Worm (Caenorhabditis elegans) whole organism, L1 larva: ENCODE data around the gene Y43F8B.9.

Experiments used
- F16B12.6 ChIP-seq: fragments of 150-350 bp; optimal IDR thresholded peaks from 2 replicates; lab custom pipeline; 2014; ENCODE audit warnings: missing biosample characterization, missing genetic modification characterization
- alr-1 ChIP-seq: fragments of 200-800 bp; sonication (Bioruptor generic); optimal IDR thresholded peaks from 2 replicates; lab custom pipeline; 2018; ENCODE audit warnings: borderline replicate concordance, mild to moderate bottlenecking, missing genetic modification characterization, missing compliant biosample characterization
- aly-2 ChIP-seq: fragments of 150-350 bp; optimal IDR thresholded peaks from 2 replicates; lab custom pipeline; 2014; ENCODE audit warnings: missing biosample characterization, missing genetic modification characterization
- ceh-63 ChIP-seq: fragments of 200-800 bp; sonication (Bioruptor generic); optimal IDR thresholded peaks from 2 replicates; lab custom pipeline; 2018; ENCODE audit warnings: mild to moderate bottlenecking, missing genetic modification characterization, missing compliant biosample characterization
- ceh-8 ChIP-seq: fragments of 200-800 bp; sonication (Bioruptor generic); optimal IDR thresholded peaks from 2 replicates; lab custom pipeline; 2018; ENCODE audit warnings: mild to moderate bottlenecking, missing genetic modification characterization, moderate library complexity, missing compliant biosample characterization
- ces-1 ChIP-seq: fragments of 150-350 bp; optimal IDR thresholded peaks from 2 replicates; lab custom pipeline; 2014; ENCODE audit warnings: missing biosample characterization, missing genetic modification reagents, missing genetic modification characterization
- dpl-1 ChIP-seq, 3 experiments: fragments of 150-350 bp in 2 of 3; sonication (generic microtip) in 1 of 3; optimal IDR thresholded peaks; 2 replicates each; lab custom pipeline; 2014 to 2017; ENCODE audit warnings: missing biosample characterization in 3 of 3, missing genetic modification characterization in 3 of 3, missing genetic modification reagents in 3 of 3
- dsc-1 ChIP-seq: sonication (generic microtip); optimal IDR thresholded peaks from 2 replicates; lab custom pipeline; 2016; ENCODE audit warnings: mild to moderate bottlenecking, missing genetic modification characterization, missing compliant biosample characterization
- efl-1 ChIP-seq, 4 experiments: fragments of 150-350 bp; optimal IDR thresholded peaks in 3 of 4; peaks in 1 of 4; 1 replicate in 1 of 4; 2 replicates in 3 of 4; lab custom pipeline; 2014; ENCODE audit warnings: missing biosample characterization in 2 of 4, missing genetic modification characterization in 2 of 4, missing genetic modification reagents in 2 of 4
- efl-3 ChIP-seq: fragments of 200-800 bp; sonication (Bioruptor generic); optimal IDR thresholded peaks from 2 replicates; lab custom pipeline; 2018; ENCODE audit warnings: mild to moderate bottlenecking, missing genetic modification characterization, missing compliant biosample characterization
- ets-5 ChIP-seq: fragments of 200-800 bp; sonication (Bioruptor generic); IDR thresholded peaks from 2 replicates; pipeline ENCODE4 v1.3.6; 2022; ENCODE audit warnings: missing genetic modification characterization, missing compliant biosample characterization
- hlh-4 ChIP-seq: sonication (generic microtip); optimal IDR thresholded peaks from 2 replicates; lab custom pipeline; 2016; ENCODE audit warnings: mild to moderate bottlenecking, missing genetic modification characterization, missing compliant biosample characterization
- hpl-2 ChIP-seq: fragments of 150-350 bp; optimal IDR thresholded peaks from 2 replicates; lab custom pipeline; 2014; ENCODE audit warnings: missing biosample characterization, missing genetic modification reagents, missing genetic modification characterization
- irx-1 ChIP-seq: sonication (generic microtip); optimal IDR thresholded peaks from 2 replicates; lab custom pipeline; 2016; ENCODE audit warnings: missing genetic modification characterization, missing compliant biosample characterization
- jun-1 ChIP-seq: fragments of 150-350 bp; optimal IDR thresholded peaks from 2 replicates; lab custom pipeline; 2014; ENCODE audit warnings: missing biosample characterization, missing genetic modification reagents, missing genetic modification characterization
- lin-35 ChIP-seq, 2 experiments: fragments of 150-350 bp; optimal IDR thresholded peaks; 2 replicates each; lab custom pipeline; 2014; ENCODE audit warnings: missing biosample characterization in 2 of 2, missing genetic modification characterization in 2 of 2, missing genetic modification reagents in 2 of 2
- mab-9 ChIP-seq: fragments of 200-800 bp; sonication (Bioruptor generic); IDR thresholded peaks from 2 replicates; pipeline ENCODE4 v1.3.6; 2022; ENCODE audit warnings: missing genetic modification reagents, missing genetic modification characterization, missing compliant biosample characterization
- mef-2 ChIP-seq: fragments of 150-350 bp; optimal IDR thresholded peaks from 2 replicates; lab custom pipeline; 2014; ENCODE audit warnings: missing biosample characterization, missing genetic modification characterization
- nhr-11 ChIP-seq: fragments of 150-350 bp; optimal IDR thresholded peaks from 2 replicates; lab custom pipeline; 2014; ENCODE audit warnings: missing biosample characterization, missing genetic modification characterization
- nhr-28 ChIP-seq: fragments of 150-350 bp; optimal IDR thresholded peaks from 2 replicates; lab custom pipeline; 2014; ENCODE audit warnings: missing biosample characterization, missing genetic modification characterization
- nhr-77 ChIP-seq: fragments of 150-350 bp; optimal IDR thresholded peaks from 2 replicates; lab custom pipeline; 2014; ENCODE audit warnings: missing biosample characterization, missing genetic modification characterization
- nhr-84 ChIP-seq: sonication (generic microtip); optimal IDR thresholded peaks from 2 replicates; lab custom pipeline; 2017; ENCODE audit warnings: missing biosample characterization, missing genetic modification characterization
- nhr-85 ChIP-seq: sonication (generic microtip); peaks from one replicate; lab custom pipeline; 2016; ENCODE audit warnings: missing genetic modification characterization, inconsistent platforms, missing compliant biosample characterization
- nhr-90 ChIP-seq: sonication (generic microtip); optimal IDR thresholded peaks from 2 replicates; lab custom pipeline; 2016; ENCODE audit warnings: mild to moderate bottlenecking, missing genetic modification characterization, missing compliant biosample characterization; ENCODE audit not compliant: poor library complexity
- rnt-1 ChIP-seq: sonication (generic microtip); optimal IDR thresholded peaks from 2 replicates; lab custom pipeline; 2016; ENCODE audit warnings: mild to moderate bottlenecking, missing genetic modification characterization, moderate library complexity, missing compliant biosample characterization
- skn-1 ChIP-seq: fragments of 150-350 bp; optimal IDR thresholded peaks from 2 replicates; lab custom pipeline; 2014; ENCODE audit warnings: missing biosample characterization, missing genetic modification characterization
- snpc-4 ChIP-seq: fragments of 150-350 bp; optimal IDR thresholded peaks from 2 replicates; lab custom pipeline; 2014; ENCODE audit warnings: missing biosample characterization, missing genetic modification characterization
- snu-23 ChIP-seq: sonication (generic microtip); optimal IDR thresholded peaks from 2 replicates; lab custom pipeline; 2016; ENCODE audit warnings: missing genetic modification characterization, missing compliant biosample characterization
- sox-4 ChIP-seq: sonication (generic microtip); optimal IDR thresholded peaks from 2 replicates; lab custom pipeline; 2016; ENCODE audit warnings: missing genetic modification characterization, missing compliant biosample characterization
- tbx-2 ChIP-seq: sonication (generic microtip); optimal IDR thresholded peaks from 2 replicates; lab custom pipeline; 2016; ENCODE audit warnings: missing genetic modification characterization, missing compliant biosample characterization
- tlp-1 ChIP-seq: fragments of 150-350 bp; optimal IDR thresholded peaks from 2 replicates; lab custom pipeline; 2014; ENCODE audit warnings: missing biosample characterization, missing genetic modification characterization
- vab-15 ChIP-seq: sonication (generic microtip); optimal IDR thresholded peaks from 2 replicates; lab custom pipeline; 2017; ENCODE audit warnings: missing genotype, mild to moderate bottlenecking, missing genetic modification characterization, missing compliant biosample characterization
- xbp-1 ChIP-seq: sonication (generic microtip); optimal IDR thresholded peaks from 2 replicates; lab custom pipeline; 2016; ENCODE audit warnings: missing genetic modification characterization, missing compliant biosample characterization
- zag-1 ChIP-seq: fragments of 150-350 bp; optimal IDR thresholded peaks from 2 replicates; lab custom pipeline; 2014; ENCODE audit warnings: missing biosample characterization, missing genetic modification characterization

Gene Y43F8B.9

DNA sequence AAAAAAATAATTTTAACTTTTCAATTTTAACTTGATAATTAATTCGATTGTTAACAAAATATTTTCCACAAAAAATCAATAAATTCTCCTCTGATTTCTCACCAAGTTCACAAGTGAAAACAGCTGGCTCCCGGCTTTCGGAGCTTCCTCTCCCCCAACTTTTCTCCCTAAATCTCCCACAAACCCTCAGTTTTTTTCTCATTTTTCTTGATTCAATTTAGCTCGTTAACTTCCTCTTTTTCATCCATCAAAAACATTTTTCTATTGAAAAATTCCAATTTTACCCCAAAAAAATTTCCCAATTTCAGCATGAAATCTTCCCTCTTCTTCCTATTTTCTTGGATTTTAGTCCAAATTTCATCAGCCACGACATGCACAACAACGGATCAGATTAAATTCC is 7.6 kb upstream of the Y43F8B.9 start, which contains the start of gene Y43F8B.11:
Y43F8B.11 (plus strand) TSS at position 301 of the 400 bp plus-strand sequence.
- TF ChIP-seq ceh-8 (GFP tag; lab: Kevin White, UChicago) (no peak), dsc-1 (tag; lab: Kevin White, UChicago) (peak; percentile 48), snpc-4 (no peak), nhr-84 (no peak), xbp-1 (tag; lab: Kevin White, UChicago) (no peak), vab-15 (tag; lab: Kevin White, UChicago) (no peak), zag-1 (tag; lab: Kevin White, UChicago) (no peak), nhr-85 (tag; lab: Kevin White, UChicago) (peak; percentile 38)
- TF ChIP-seq, all 84 proteins: peak for 2

- TF ChIP-seq efl-1 (optimal IDR thresholded peaks at IDR 0.05; lab: Kevin White, UChicago) = no peak
- TF ChIP-seq efl-1 (GFP tag; optimal IDR thresholded peaks at IDR 0.05 in 1 of 2; lab: Kevin White, UChicago) = peak in 1 of 2 experiments; percentile 44
- TF ChIP-seq ceh-63 (GFP tag; lab: Kevin White, UChicago) = no peak
These were observed 4.0 kb upstream of the Y43F8B.9 start, which contains the start of gene Y43F8B.10 for ce11 chrV:19473842-19474514. TSS of gene Y43F8B.10 (plus strand) at chrV:19474464.

DNA sequence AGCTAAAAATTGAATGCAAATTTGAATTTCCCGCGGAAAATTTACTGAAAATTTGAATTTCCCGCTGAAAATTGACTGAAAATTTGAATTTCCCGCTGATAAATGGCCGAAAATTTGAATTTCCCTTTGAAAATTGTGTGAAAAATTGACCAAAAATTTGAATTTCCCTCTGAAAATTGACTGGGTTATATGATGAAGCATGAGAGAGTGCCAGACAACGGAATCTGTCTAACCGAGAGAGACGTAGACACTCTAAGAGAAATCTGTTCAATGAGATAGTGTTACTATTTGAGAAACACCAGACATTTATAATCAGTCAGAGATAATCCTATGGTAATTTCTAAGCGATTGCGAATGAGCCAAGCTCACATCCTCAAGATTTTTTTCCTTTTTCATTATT is 650 bp upstream of the Y43F8B.9 start:
- TF ChIP-seq efl-1 (optimal IDR thresholded peaks at IDR 0.05; lab: Kevin White, UChicago) = peak; percentile 25 to 39
- peak; percentile 51 to 85 for TF ChIP-seq efl-1 (GFP tag; optimal IDR thresholded peaks at IDR 0.05 in 1 of 2; lab: Kevin White, UChicago)
- TF ChIP-seq ces-1 (GFP tag; lab: Kevin White, UChicago) = no peak
- no peak for TF ChIP-seq nhr-28 (tag; lab: Kevin White, UChicago)
- peak in 2 of 3 experiments; percentile 5 to 24 for TF ChIP-seq dpl-1 (GFP tag; optimal IDR thresholded peaks at IDR 0.05; lab: Kevin White, UChicago)

DNA sequence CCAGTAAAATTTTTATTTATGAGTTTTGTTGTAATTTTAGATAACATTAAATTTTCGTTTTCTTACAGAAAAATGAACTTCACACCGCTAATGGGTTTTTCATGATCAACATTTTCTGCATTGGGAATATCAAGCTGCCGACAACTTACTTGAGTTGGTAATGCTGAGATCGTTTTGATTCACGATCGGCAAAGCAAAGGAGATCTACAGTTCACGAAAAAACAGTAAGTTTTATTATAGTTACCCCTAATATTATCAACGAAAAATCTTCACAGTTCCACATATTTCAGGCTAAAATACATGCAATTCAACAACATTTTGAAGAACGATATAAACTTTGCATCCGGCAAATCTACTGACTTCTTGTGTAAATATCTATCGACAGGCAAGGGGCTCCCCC is 4.6 kb downstream of the Y43F8B.9 start, which contains the start of gene Y43F8B.22:
Y43F8B.22 (plus strand) TSS at position 301 of the 400 bp plus-strand sequence.
- no peak for TF ChIP-seq mab-9 (GFP tag; lab: Robert Waterston, UW)
- no peak for TF ChIP-seq hlh-4
- TF ChIP-seq nhr-90 (tag; lab: Kevin White, UChicago) = no peak
- no peak for TF ChIP-seq lin-35 (GFP tag; optimal IDR thresholded peaks at IDR 0.05; lab: Kevin White, UChicago)
- TF ChIP-seq F16B12.6 (tag; lab: Kevin White, UChicago) = no peak
- TF ChIP-seq nhr-84 = no peak
- no peak for TF ChIP-seq sox-4 (tag; lab: Kevin White, UChicago)
- TF ChIP-seq dpl-1 (GFP tag; optimal IDR thresholded peaks at IDR 0.05; lab: Kevin White, UChicago) = no peak
- TF ChIP-seq tlp-1 (tag; lab: Kevin White, UChicago) = no peak

DNA sequence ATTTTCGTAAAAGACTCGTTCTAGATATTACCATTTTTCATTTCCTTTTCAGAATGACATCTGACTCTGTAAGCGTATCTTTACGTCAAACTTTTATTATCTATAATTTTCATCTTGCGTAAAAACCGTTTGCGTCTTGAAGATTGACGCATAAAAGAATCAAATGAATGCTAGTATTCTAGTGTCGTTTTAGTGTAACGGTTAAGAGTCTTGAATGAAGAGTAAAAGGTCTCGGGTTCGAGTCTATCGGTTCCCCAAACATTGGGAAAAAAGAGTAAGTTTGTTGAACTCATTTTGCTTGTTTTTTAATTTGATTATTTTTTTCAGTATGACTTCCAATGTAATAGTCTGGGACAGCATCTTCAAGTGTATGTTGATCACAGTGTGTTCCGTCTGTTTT is 6.6 kb downstream of the Y43F8B.9 start, which contains the start of gene Y43F8B.17:
Y43F8B.17 (plus strand) TSS at position 215 of the 400 bp plus-strand sequence.
- TF ChIP-seq nhr-84 = no peak
- no peak for TF ChIP-seq tbx-2 (tag; lab: Kevin White, UChicago)
- peak; percentile 58 for TF ChIP-seq nhr-85 (tag; lab: Kevin White, UChicago)
- no peak for TF ChIP-seq snpc-4

DNA sequence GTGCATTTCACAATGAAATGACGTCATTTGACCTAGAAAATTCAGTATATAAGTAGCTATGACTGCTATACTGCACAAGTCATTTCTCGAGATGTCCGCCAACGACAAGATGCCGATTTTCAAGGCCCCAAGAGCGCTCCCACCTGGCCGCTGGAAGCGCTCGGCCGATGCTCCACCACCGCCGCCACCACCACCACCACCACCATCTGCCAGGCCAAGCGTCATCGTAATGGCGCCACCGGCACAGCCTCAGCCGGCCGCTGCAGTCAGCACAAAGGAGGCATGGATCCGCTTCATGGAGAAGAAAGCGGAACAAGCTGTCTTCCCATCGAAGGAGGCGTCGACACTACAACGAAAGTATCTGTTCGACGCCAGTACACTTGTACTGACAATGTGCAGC is 7.3 kb downstream of the Y43F8B.9 start, which contains the start of gene Y43F8B.28:
Y43F8B.28 (plus strand) TSS at position 59 of the 400 bp plus-strand sequence.
- TF ChIP-seq ceh-8 (GFP tag; lab: Kevin White, UChicago) (no peak), ceh-63 (GFP tag; lab: Kevin White, UChicago) (no peak), hlh-4 (no peak), skn-1 (tag; lab: Kevin White, UChicago) (no peak), efl-3 (GFP tag; lab: Kevin White, UChicago) (no peak), efl-1 (optimal IDR thresholded peaks at IDR 0.05; lab: Kevin White, UChicago) (no peak), efl-1 (GFP tag; optimal IDR thresholded peaks at IDR 0.05 in 1 of 2; lab: Kevin White, UChicago) (no peak), nhr-11 (tag; lab: Kevin White, UChicago) (no peak), alr-1 (tag; lab: Kevin White, UChicago) (no peak), jun-1 (tag; lab: Kevin White, UChicago) (no peak), hpl-2 (GFP tag; lab: Kevin White, UChicago) (no peak), mef-2 (tag; lab: Kevin White, UChicago) (no peak), irx-1 (tag; lab: Kevin White, UChicago) (no peak), aly-2 (tag; lab: Kevin White, UChicago) (no peak), nhr-77 (no peak), rnt-1 (tag; lab: Kevin White, UChicago) (no peak), ets-5 (GFP tag; lab: Robert Waterston, UW) (no peak), nhr-84 (no peak), snu-23 (GFP tag; lab: Kevin White, UChicago) (no peak)
